Fruit fly (Drosophila melanogaster): Measurements from ENCODE around the gene CG14855.
A peak's percentile ranks its signal among the peaks of the same experiment; 100 is the strongest.

CG14855 gene

dm6 chr3R:14817721-14818215 is 21.7 kb downstream of the CG14855 start (continued):
- TF ChIP-seq CG9876 (GFP tag; optimal IDR thresholded peaks at IDR 0.05) (no peak), CG8478 (optimal IDR thresholded peaks at IDR 0.05) (no peak), CG4360 (GFP tag; IDR thresholded peaks at IDR 0.05) (peak; percentile 93), CG31441 (GFP tag; IDR thresholded peaks at IDR 0.05) (no peak), CG34224 (GFP tag; IDR thresholded peaks at IDR 0.05; ENCODE audit: partially characterized antibody) (peak; percentile 43; the same call in 1 of the 3 replicates), CG2199 (GFP tag; IDR thresholded peaks at IDR 0.05) (no peak), Hr78 (GFP tag; optimal IDR thresholded peaks at IDR 0.05) (no peak), psq (GFP tag; optimal IDR thresholded peaks at IDR 0.05) (no peak), tx (GFP tag; optimal IDR thresholded peaks at IDR 0.05) (no peak), CG10147 (GFP tag; optimal IDR thresholded peaks at IDR 0.05) (no peak), ewg (GFP tag; optimal IDR thresholded peaks at IDR 0.05) (no peak), unc-4 (GFP tag; IDR thresholded peaks at IDR 0.05; ENCODE audit: partially characterized antibody) (no peak), MBD-R2 (GFP tag; IDR thresholded peaks at IDR 0.05) (no peak), dmrt99B (tag; optimal IDR thresholded peaks at IDR 0.05) (peak; percentile 3), kni (GFP tag; optimal IDR thresholded peaks at IDR 0.05) (peak; percentile 67), phol (tag; optimal IDR thresholded peaks at IDR 0.05) (no peak), CG32772 (GFP tag; IDR thresholded peaks at IDR 0.05) (no peak), Mrtf (GFP tag; IDR thresholded peaks at IDR 0.05) (no peak), Dref (GFP tag; IDR thresholded peaks at IDR 0.05) (no peak), oc (tag; optimal IDR thresholded peaks at IDR 0.05) (peak; percentile 18), CG10654 (GFP tag; optimal IDR thresholded peaks at IDR 0.05) (no peak), gro (GFP tag; optimal IDR thresholded peaks at IDR 0.05) (peak; percentile 40), sob (GFP tag; IDR thresholded peaks at IDR 0.05) (peak; percentile 50; the same call in 1 of the 2 replicates), B-H1 (GFP tag; IDR thresholded peaks at IDR 0.05) (no peak), Camta (GFP tag; optimal IDR thresholded peaks at IDR 0.05) (no peak), eyg (GFP tag; optimal IDR thresholded peaks at IDR 0.05) (no peak), CG1647 (GFP tag; optimal IDR thresholded peaks at IDR 0.05) (no peak), chinmo (GFP tag; IDR thresholded peaks at IDR 0.05; ENCODE audit: partially characterized antibody) (peak; percentile 93; the same call in 3 of the 4 replicates), klu (GFP tag; IDR thresholded peaks at IDR 0.05) (no peak), scrt (GFP tag; optimal IDR thresholded peaks at IDR 0.05) (no peak), CG10209 (GFP tag; optimal IDR thresholded peaks at IDR 0.05) (no peak), cwo (GFP tag; optimal IDR thresholded peaks at IDR 0.05) (peak; percentile 34), amos (GFP tag; IDR thresholded peaks at IDR 0.05; ENCODE audit: partially characterized antibody) (peak; percentile 44; the same call in 1 of the 2 replicates), corto (GFP tag; optimal IDR thresholded peaks at IDR 0.05) (no peak), her (GFP tag; optimal IDR thresholded peaks at IDR 0.05) (no peak), Sox100B (GFP tag; optimal IDR thresholded peaks at IDR 0.05) (no peak), shn (GFP tag; optimal IDR thresholded peaks at IDR 0.05) (no peak), CG2678 (tag; optimal IDR thresholded peaks at IDR 0.05) (no peak), Spps (tag; optimal IDR thresholded peaks at IDR 0.05) (no peak), bbx (GFP tag; IDR thresholded peaks at IDR 0.05; ENCODE audit: partially characterized antibody) (peak; percentile 57; the same call in 1 of the 2 replicates), bowl (GFP tag; IDR thresholded peaks at IDR 0.05) (no peak; the same call in 1 of the 2 replicates), peb (GFP tag; IDR thresholded peaks at IDR 0.05) (no peak), CG9437 (GFP tag; optimal IDR thresholded peaks at IDR 0.05) (no peak), gcm (GFP tag; optimal IDR thresholded peaks at IDR 0.05) (no peak), dimm (GFP tag; IDR thresholded peaks at IDR 0.05) (no peak), slp2 (GFP tag; optimal IDR thresholded peaks at IDR 0.05) (no peak), odd (GFP tag; optimal IDR thresholded peaks at IDR 0.05) (peak; percentile 53), Trl (optimal IDR thresholded peaks at IDR 0.05) (peak; percentile 70 to 75), Trl (GFP tag; optimal IDR thresholded peaks at IDR 0.05) (no peak), MTF-1 (GFP tag; optimal IDR thresholded peaks at IDR 0.05; ENCODE audit: borderline replicate concordance) (no peak), Scr (GFP tag; IDR thresholded peaks at IDR 0.05; ENCODE audit: partially characterized antibody) (no peak; the same call in 1 of the 2 replicates)
